Worm (Caenorhabditis elegans): Measurements from ENCODE around the gene sams-3.
A peak's percentile ranks its signal among the peaks of the same experiment; 100 is the strongest.

Gene sams-3

ce11 chrIV:5805477-5805876 is 43.0 kb upstream of the sams-3 start (continued):
- TF ChIP-seq aha-1 (tag), result peak; percentile 95
- no peak for TF ChIP-seq unc-39 (tag; optimal IDR thresholded peaks at IDR 0.05)
- no peak for TF ChIP-seq ceh-28 (tag; optimal IDR thresholded peaks at IDR 0.05)
- TF ChIP-seq zag-1 (tag; optimal IDR thresholded peaks at IDR 0.05), result no peak
- TF ChIP-seq attf-4 (tag; optimal IDR thresholded peaks at IDR 0.05), result no peak
- peak; percentile 17 for TF ChIP-seq F37D6.2 (tag; optimal IDR thresholded peaks at IDR 0.05)
- no peak for TF ChIP-seq zip-11 (GFP tag; IDR thresholded peaks at IDR 0.05)
- TF ChIP-seq nhr-48 (tag; optimal IDR thresholded peaks at IDR 0.05), result no peak
- no peak for TF ChIP-seq snpc-1.2 (GFP tag; IDR thresholded peaks at IDR 0.05)
- TF ChIP-seq T20F7.1 (GFP tag; optimal IDR thresholded peaks at IDR 0.05), result no peak
- no peak for TF ChIP-seq F44E2.7 (GFP tag; IDR thresholded peaks at IDR 0.05)
- no peak for TF ChIP-seq sdz-12 (GFP tag; optimal IDR thresholded peaks at IDR 0.05)
- peak in 1 of 2 experiments; percentile 39 for TF ChIP-seq hif-1 (tag; optimal IDR thresholded peaks at IDR 0.05)
- TF ChIP-seq jun-1 (tag; optimal IDR thresholded peaks at IDR 0.05), result no peak
- peak; percentile 55 for TF ChIP-seq nhr-11 (tag; optimal IDR thresholded peaks at IDR 0.05)
- no peak for TF ChIP-seq tag-97 (GFP tag; IDR thresholded peaks at IDR 0.05)
- no peak for TF ChIP-seq ces-1 (GFP tag; optimal IDR thresholded peaks at IDR 0.05)
- TF ChIP-seq unc-62 (GFP tag; optimal IDR thresholded peaks at IDR 0.05 in 1 of 2), result peak in 1 of 2 experiments; percentile 84
- no peak for TF ChIP-seq unc-62 (tag; optimal IDR thresholded peaks at IDR 0.05)
- TF ChIP-seq dve-1 (tag; optimal IDR thresholded peaks at IDR 0.05; ENCODE audit: insufficient read depth), result no peak
- TF ChIP-seq zip-2 (tag; optimal IDR thresholded peaks at IDR 0.05), result no peak
- TF ChIP-seq fkh-10 (GFP tag; optimal IDR thresholded peaks at IDR 0.05), result no peak
- no peak for TF ChIP-seq skn-1 (tag; optimal IDR thresholded peaks at IDR 0.05)

DNA sequence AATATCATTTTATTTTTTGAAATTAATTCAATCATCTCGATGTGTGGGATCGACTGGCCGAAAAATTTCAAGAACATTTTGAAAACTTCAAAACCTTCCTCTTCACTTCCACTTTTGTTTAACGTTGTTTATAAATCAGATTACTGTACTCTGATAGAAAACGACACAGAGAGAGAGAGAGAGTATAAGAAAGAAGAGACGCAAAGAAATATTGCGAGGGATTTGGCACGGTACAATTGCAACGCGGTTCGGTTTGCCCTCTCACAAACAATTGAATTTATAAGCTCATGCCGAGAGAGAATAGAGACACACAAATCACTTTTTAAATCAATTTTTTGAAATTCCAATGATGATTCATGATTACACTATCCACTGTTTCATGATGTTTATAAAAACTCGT is 42.1 kb upstream of the sams-3 start:
- no peak for TF ChIP-seq zfp-2 (tag; optimal IDR thresholded peaks at IDR 0.05)
- no peak for TF ChIP-seq F10B5.3 (tag; optimal IDR thresholded peaks at IDR 0.05)
- no peak for TF ChIP-seq lir-3 (tag; optimal IDR thresholded peaks at IDR 0.05)
- TF ChIP-seq ceh-20 (GFP tag; IDR thresholded peaks at IDR 0.05), result no peak
- no peak for TF ChIP-seq daf-12 (tag; optimal IDR thresholded peaks at IDR 0.05)
- TF ChIP-seq ama-1 (optimal IDR thresholded peaks at IDR 0.05), result no peak
- TF ChIP-seq Y75B8A.6 (GFP tag; IDR thresholded peaks at IDR 0.05), result no peak
- no peak for TF ChIP-seq ZK546.5 (tag; optimal IDR thresholded peaks at IDR 0.05)
- TF ChIP-seq zfp-3 (GFP tag; conservative IDR thresholded peaks at IDR 0.05), result no peak

DNA sequence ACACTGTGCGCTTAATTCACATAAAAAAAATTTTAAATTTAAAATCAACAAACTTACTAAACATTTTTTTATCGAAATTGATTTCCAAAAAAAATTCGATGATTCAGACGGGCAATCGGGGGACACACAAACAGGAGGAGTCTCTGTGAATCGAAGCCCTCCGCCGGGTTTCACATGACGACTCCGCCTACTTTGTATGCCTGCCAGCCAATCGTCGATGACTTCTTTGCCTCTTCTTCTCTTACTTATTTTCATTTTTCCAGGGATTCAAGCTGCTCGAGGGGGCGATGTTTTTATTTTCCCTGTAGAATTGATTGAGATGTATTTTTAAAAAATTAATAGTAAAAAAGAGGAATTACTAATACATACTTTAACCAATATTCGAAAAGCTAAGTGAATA is 41.5 kb upstream of the sams-3 start, which contains the start of gene lntl-1:
Gene lntl-1 (minus strand): TSS at position 185 of the 400 bp plus-strand sequence.
- TF ChIP-seq madf-5 (GFP tag; IDR thresholded peaks at IDR 0.05) (no peak), hlh-30 (tag; optimal IDR thresholded peaks at IDR 0.05; ENCODE audit: insufficient read depth) (peak; percentile 33), Y48G9A.11 (GFP tag; IDR thresholded peaks at IDR 0.05) (no peak), php-3 (GFP tag; IDR thresholded peaks at IDR 0.05) (no peak), ces-1 (GFP tag; optimal IDR thresholded peaks at IDR 0.05) (no peak), lir-3 (tag; optimal IDR thresholded peaks at IDR 0.05) (no peak), cey-2 (tag; optimal IDR thresholded peaks at IDR 0.05; ENCODE audit: borderline replicate concordance, insufficient read depth) (no peak), T26A8.4 (GFP tag; IDR thresholded peaks at IDR 0.05) (no peak), mep-1 (tag; optimal IDR thresholded peaks at IDR 0.05) (no peak), zfp-2 (tag; optimal IDR thresholded peaks at IDR 0.05) (no peak), nhr-11 (tag; optimal IDR thresholded peaks at IDR 0.05) (no peak), dmd-8 (GFP tag; IDR thresholded peaks at IDR 0.05) (no peak), ceh-20 (GFP tag; IDR thresholded peaks at IDR 0.05) (no peak), lsy-2 (tag; optimal IDR thresholded peaks at IDR 0.05) (peak in 1 of 2 experiments; percentile 27), nhr-102 (tag; optimal IDR thresholded peaks at IDR 0.05) (no peak), lin-15B (tag; optimal IDR thresholded peaks at IDR 0.05) (no peak), set-16 (GFP tag; IDR thresholded peaks at IDR 0.05) (no peak), lim-7 (GFP tag; IDR thresholded peaks at IDR 0.05) (no peak)

All from whole organism, L4 larva.